Worm (Caenorhabditis elegans) whole organism, L3 larva: ENCODE data around the gene R06B9.5.

Experiments
- aly-2 ChIP-seq: fragments of 150-350 bp; optimal IDR thresholded peaks from 2 replicates; lab custom pipeline; 2014; ENCODE audit warnings: missing biosample characterization, missing genetic modification characterization
- ama-1 ChIP-seq: fragments of 150-350 bp; optimal IDR thresholded peaks from 2 replicates; lab custom pipeline; 2018
- ceh-16 ChIP-seq: sonication (generic microtip); optimal IDR thresholded peaks from 2 replicates; lab custom pipeline; 2017; ENCODE audit warnings: missing biosample characterization, missing genetic modification characterization
- ceh-28 ChIP-seq: fragments of 150-350 bp; optimal IDR thresholded peaks from 2 replicates; lab custom pipeline; 2014; ENCODE audit warnings: missing biosample characterization, missing genetic modification reagents, missing genetic modification characterization
- mml-1 ChIP-seq: fragments of 150-350 bp; sonication (generic microtip); optimal IDR thresholded peaks from 3 replicates; lab custom pipeline; 2014; ENCODE audit warnings: missing biosample characterization, missing genetic modification characterization
- nhr-11 ChIP-seq: fragments of 150-350 bp; optimal IDR thresholded peaks from 2 replicates; lab custom pipeline; 2014; ENCODE audit warnings: missing biosample characterization, missing genetic modification characterization
- nhr-12 ChIP-seq: fragments of 150-350 bp; optimal IDR thresholded peaks from 2 replicates; lab custom pipeline; 2014; ENCODE audit warnings: missing biosample characterization, missing genetic modification characterization
- nhr-237 ChIP-seq: fragments of 150-350 bp; optimal IDR thresholded peaks from 2 replicates; lab custom pipeline; 2014; ENCODE audit warnings: missing biosample characterization, missing genetic modification characterization
- nhr-77 ChIP-seq: fragments of 150-350 bp; optimal IDR thresholded peaks from 2 replicates; lab custom pipeline; 2014; ENCODE audit warnings: missing biosample characterization, missing genetic modification characterization
- pha-4 ChIP-seq: fragments of 150-350 bp; optimal IDR thresholded peaks from 2 replicates; lab custom pipeline; 2014; ENCODE audit warnings: missing biosample characterization, missing genetic modification reagents, missing genetic modification characterization
- pqm-1 ChIP-seq: fragments of 150-350 bp; optimal IDR thresholded peaks from 2 replicates; lab custom pipeline; 2017; ENCODE audit warnings: missing biosample characterization, missing genetic modification characterization, inconsistent platforms
- unc-39 ChIP-seq: sonication (generic microtip); optimal IDR thresholded peaks from 4 replicates; lab custom pipeline; 2017; ENCODE audit warnings: missing biosample characterization, missing genetic modification characterization
- unc-62 ChIP-seq: fragments of 150-350 bp; sonication (generic microtip); optimal IDR thresholded peaks from 4 replicates; lab custom pipeline; 2014; ENCODE audit warnings: missing biosample characterization, missing genetic modification reagents, missing genetic modification characterization

DNA sequence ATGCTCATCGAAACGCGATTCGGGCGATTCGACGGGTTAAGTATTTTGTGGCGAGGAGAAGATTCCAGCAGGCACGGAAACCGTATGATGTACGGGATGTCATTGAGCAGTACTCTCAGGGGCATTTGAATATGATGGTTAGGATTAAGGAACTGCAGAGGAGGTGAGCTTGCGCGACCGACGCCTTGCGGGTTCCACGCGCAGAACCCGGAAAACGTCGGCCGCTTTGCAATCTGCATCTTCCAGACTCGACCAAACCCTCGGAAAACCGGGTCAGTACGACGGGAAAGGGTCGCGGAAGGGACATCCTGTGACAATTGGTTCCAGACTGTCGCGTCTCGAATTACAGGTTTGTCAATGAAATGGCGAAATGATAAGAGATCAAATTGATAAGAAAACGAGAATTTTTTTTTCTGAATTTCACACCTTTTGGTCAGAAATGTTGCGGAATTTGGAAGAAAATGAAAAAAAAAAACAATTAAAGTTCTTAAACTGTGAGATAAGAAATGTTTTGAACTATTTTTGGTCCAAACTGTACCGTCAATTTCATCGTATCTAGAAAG lies 24.5 kb upstream of the R06B9.5 start:
- TF ChIP-seq aly-2 (tag; lab: Kevin White, UChicago) (no peak), unc-62 (GFP tag; lab: Kevin White, UChicago) (no peak), nhr-237 (tag; lab: Kevin White, UChicago) (no peak), ceh-16 (no peak), mml-1 (tag; lab: Kevin White, UChicago) (no peak), pha-4 (tag; lab: Kevin White, UChicago) (no peak), unc-39 (no peak), nhr-12 (tag; lab: Kevin White, UChicago) (no peak), nhr-77 (no peak), nhr-11 (tag; lab: Kevin White, UChicago) (no peak), ama-1 (lab: Kevin White, UChicago) (no peak), pqm-1 (tag; lab: Kevin White, UChicago) (no peak), ceh-28 (tag; lab: Kevin White, UChicago) (no peak)
